Fruit fly (Drosophila melanogaster): ENCODE measurements around the gene CG33985.

Gene CG33985

DNA sequence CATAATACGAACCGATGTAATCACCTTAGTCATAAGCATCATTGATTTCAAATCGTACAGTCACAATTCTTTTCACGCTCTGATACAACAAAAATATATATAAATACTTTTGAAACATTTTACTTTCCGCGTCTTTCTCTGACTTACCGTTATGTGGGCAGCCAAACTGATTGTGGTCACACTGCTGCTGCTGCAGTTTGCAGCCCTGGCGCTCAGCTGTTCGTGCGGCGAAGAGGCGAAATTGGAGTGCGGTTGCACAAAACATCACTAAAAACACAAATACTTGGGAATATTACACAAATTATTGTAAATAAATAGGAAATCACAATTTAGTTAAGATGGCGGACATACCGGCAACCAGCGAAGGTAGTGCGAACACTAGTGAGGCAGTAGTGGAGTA is 17.2 kb downstream of the CG33985 start, which contains the start of the genes gdl and gdl-ORF39 (continued):
- TF ChIP-seq lbe (GFP tag; optimal IDR thresholded peaks at IDR 0.05) (no peak), Bteb2 (GFP tag; optimal IDR thresholded peaks at IDR 0.05) (no peak), CG17829 (tag; optimal IDR thresholded peaks at IDR 0.05) (peak; percentile 32), CG18262 (tag; optimal IDR thresholded peaks at IDR 0.05) (no peak), hth (optimal IDR thresholded peaks at IDR 0.05) (no peak), nmo (GFP tag; optimal IDR thresholded peaks at IDR 0.05) (peak; percentile 13), YL-1 (GFP tag; optimal IDR thresholded peaks at IDR 0.05) (peak; percentile 11), otp (GFP tag; IDR thresholded peaks at IDR 0.05) (no peak), pb (GFP tag; optimal IDR thresholded peaks at IDR 0.05) (no peak), cato (GFP tag; optimal IDR thresholded peaks at IDR 0.05; ENCODE audit: borderline replicate concordance) (no peak), CG17359 (tag; optimal IDR thresholded peaks at IDR 0.05) (no peak), CG32767 (GFP tag; IDR thresholded peaks at IDR 0.05) (no peak), ems (GFP tag; optimal IDR thresholded peaks at IDR 0.05) (no peak), zen (tag; optimal IDR thresholded peaks at IDR 0.05) (no peak), CG9609 (GFP tag; optimal IDR thresholded peaks at IDR 0.05) (no peak), zf30C (GFP tag; optimal IDR thresholded peaks at IDR 0.05) (no peak), bowl (GFP tag; IDR thresholded peaks at IDR 0.05) (no peak), Camta (GFP tag; optimal IDR thresholded peaks at IDR 0.05) (no peak), MTF-1 (GFP tag; optimal IDR thresholded peaks at IDR 0.05; ENCODE audit: borderline replicate concordance) (no peak), ap (GFP tag; IDR thresholded peaks at IDR 0.05) (no peak), D19B (GFP tag; optimal IDR thresholded peaks at IDR 0.05) (no peak), CG34376 (GFP tag; optimal IDR thresholded peaks at IDR 0.05) (no peak), Doc3 (GFP tag; IDR thresholded peaks at IDR 0.05; ENCODE audit: partially characterized antibody) (no peak), ewg (GFP tag; optimal IDR thresholded peaks at IDR 0.05) (no peak), gsb (GFP tag; IDR thresholded peaks at IDR 0.05) (no peak), fd3F (GFP tag; optimal IDR thresholded peaks at IDR 0.05) (no peak), CG10267 (tag; optimal IDR thresholded peaks at IDR 0.05) (peak; percentile 13), PHDP (tag; optimal IDR thresholded peaks at IDR 0.05) (no peak), Dek (tag; optimal IDR thresholded peaks at IDR 0.05) (no peak), Ssrp (tag; optimal IDR thresholded peaks at IDR 0.05) (no peak), Lim3 (GFP tag; IDR thresholded peaks at IDR 0.05) (no peak), CG34224 (GFP tag; IDR thresholded peaks at IDR 0.05; ENCODE audit: partially characterized antibody) (peak; percentile 44; the same call in 2 of the 3 replicates), Antp (GFP tag; optimal IDR thresholded peaks at IDR 0.05) (no peak), CG2199 (GFP tag; IDR thresholded peaks at IDR 0.05) (0 out of 3 replicates have a peak, but pooled peaks have one; percentile 23), CG7372 (GFP tag; IDR thresholded peaks at IDR 0.05) (no peak), CG8765 (GFP tag; IDR thresholded peaks at IDR 0.05) (no peak), CG30403 (GFP tag; optimal IDR thresholded peaks at IDR 0.05) (no peak), CG31224 (GFP tag; IDR thresholded peaks at IDR 0.05) (no peak), CG17568 (GFP tag; optimal IDR thresholded peaks at IDR 0.05) (no peak), CG13775 (GFP tag; optimal IDR thresholded peaks at IDR 0.05) (no peak), abd-A (tag; optimal IDR thresholded peaks at IDR 0.05) (no peak), ato (GFP tag; IDR thresholded peaks at IDR 0.05; ENCODE audit: partially characterized antibody) (no peak), CG7271 (tag; optimal IDR thresholded peaks at IDR 0.05) (no peak), Xbp1 (GFP tag; optimal IDR thresholded peaks at IDR 0.05) (no peak), CG8388 (GFP tag; optimal IDR thresholded peaks at IDR 0.05) (no peak), gcm (GFP tag; optimal IDR thresholded peaks at IDR 0.05) (no peak), ham (GFP tag; IDR thresholded peaks at IDR 0.05) (no peak), CG6254 (GFP tag; optimal IDR thresholded peaks at IDR 0.05) (no peak), TFAM (GFP tag; optimal IDR thresholded peaks at IDR 0.05) (no peak), Fer2 (tag; optimal IDR thresholded peaks at IDR 0.05) (no peak), slou (GFP tag; optimal IDR thresholded peaks at IDR 0.05) (no peak)

All from whole organism, embryonic.